Worm (Caenorhabditis elegans) whole organism, L3 larva: ENCODE results near the gene gly-3.

ENCODE experiments used
- R02D3.7 ChIP-seq: fragments of 150-350 bp; optimal IDR thresholded peaks from 2 replicates; lab custom pipeline; 2014; ENCODE audit warnings: missing biosample characterization, missing genetic modification characterization
- ZK546.5 ChIP-seq: sonication (generic microtip); optimal IDR thresholded peaks from 2 replicates; lab custom pipeline; 2017; ENCODE audit warnings: missing biosample characterization, missing genetic modification characterization
- fkh-10 ChIP-seq: sonication (generic microtip); optimal IDR thresholded peaks from 2 replicates; lab custom pipeline; 2017; ENCODE audit warnings: missing biosample characterization, missing genetic modification reagents, missing genetic modification characterization
- jun-1 ChIP-seq: fragments of 150-350 bp; optimal IDR thresholded peaks from 2 replicates; lab custom pipeline; 2014; ENCODE audit warnings: missing biosample characterization, missing genetic modification reagents, missing genetic modification characterization
- lin-15B ChIP-seq: fragments of 150-350 bp; optimal IDR thresholded peaks from 2 replicates; lab custom pipeline; 2014; ENCODE audit warnings: missing biosample characterization, missing genetic modification characterization
- nhr-23 ChIP-seq: fragments of 150-350 bp; optimal IDR thresholded peaks from 2 replicates; lab custom pipeline; 2014; ENCODE audit warnings: missing biosample characterization, missing genetic modification reagents, missing genetic modification characterization
- nhr-237 ChIP-seq: fragments of 150-350 bp; optimal IDR thresholded peaks from 2 replicates; lab custom pipeline; 2014; ENCODE audit warnings: missing biosample characterization, missing genetic modification characterization
- nhr-28 ChIP-seq: fragments of 150-350 bp; optimal IDR thresholded peaks from 2 replicates; lab custom pipeline; 2014; ENCODE audit warnings: missing biosample characterization, missing genetic modification characterization
- skn-1 ChIP-seq: fragments of 150-350 bp; optimal IDR thresholded peaks from 2 replicates; lab custom pipeline; 2014; ENCODE audit warnings: missing biosample characterization, missing genetic modification characterization
- zag-1 ChIP-seq: fragments of 150-350 bp; optimal IDR thresholded peaks from 2 replicates; lab custom pipeline; 2014; ENCODE audit warnings: missing biosample characterization, missing genetic modification characterization

- no peak for TF ChIP-seq lin-15B (tag; lab: Kevin White, UChicago)
- TF ChIP-seq jun-1 (tag; lab: Kevin White, UChicago), result no peak
- TF ChIP-seq nhr-237 (tag; lab: Kevin White, UChicago), result no peak
- no peak for TF ChIP-seq ZK546.5 (tag; lab: Kevin White, UChicago)
- no peak for TF ChIP-seq zag-1 (tag; lab: Kevin White, UChicago)
- TF ChIP-seq skn-1 (tag; lab: Kevin White, UChicago), result no peak
- no peak for TF ChIP-seq fkh-10
- no peak for TF ChIP-seq nhr-23
- no peak for TF ChIP-seq nhr-28 (tag; lab: Kevin White, UChicago)
- TF ChIP-seq R02D3.7 (tag; lab: Kevin White, UChicago), result no peak
These were observed 25.2 kb downstream of the gly-3 start for ce11 chrIII:7892333-7892732.
